Worm (Caenorhabditis elegans): ENCODE results near the gene rmd-3.

The rmd-3 gene

ce11 chrII:11312223-11312622, 27.2 kb downstream of the rmd-3 start, which contains the start of gene T24F1.7:
T24F1.7 (plus strand) TSS chrII:11312523.
- TF ChIP-seq mdl-1 (tag; optimal IDR thresholded peaks at IDR 0.05) (no peak), skn-1 (tag; optimal IDR thresholded peaks at IDR 0.05) (no peak), daf-12 (tag; optimal IDR thresholded peaks at IDR 0.05) (no peak), nhr-23 (tag; optimal IDR thresholded peaks at IDR 0.05) (no peak), nhr-25 (tag; optimal IDR thresholded peaks at IDR 0.05) (no peak), elt-1 (tag; optimal IDR thresholded peaks at IDR 0.05) (no peak), unc-62 (GFP tag; optimal IDR thresholded peaks at IDR 0.05) (no peak), pha-4 (tag; optimal IDR thresholded peaks at IDR 0.05) (no peak), mml-1 (tag; optimal IDR thresholded peaks at IDR 0.05) (no peak), tbx-2 (tag; optimal IDR thresholded peaks at IDR 0.05) (no peak)

- TF ChIP-seq jun-1 (tag; optimal IDR thresholded peaks at IDR 0.05) = no peak
- TF ChIP-seq nhr-23 (tag; optimal IDR thresholded peaks at IDR 0.05) = no peak
- no peak for TF ChIP-seq nhr-25 (tag; optimal IDR thresholded peaks at IDR 0.05)
- TF ChIP-seq lin-39 (tag; optimal IDR thresholded peaks at IDR 0.05) = no peak
Observed at ce11 chrII:11307953-11308352, 31.5 kb downstream of the rmd-3 start.

- peak; percentile 56 for TF ChIP-seq nfya-1 (tag; optimal IDR thresholded peaks at IDR 0.05; ENCODE audit: insufficient read depth)
- TF ChIP-seq ceh-82 (tag; optimal IDR thresholded peaks at IDR 0.05) = no peak
- TF ChIP-seq nhr-23 (tag; optimal IDR thresholded peaks at IDR 0.05) = peak; percentile 26
- TF ChIP-seq nhr-25 (tag; optimal IDR thresholded peaks at IDR 0.05) = peak; percentile 79
- TF ChIP-seq tbx-2 (tag; optimal IDR thresholded peaks at IDR 0.05) = no peak
- TF ChIP-seq lin-39 (tag; optimal IDR thresholded peaks at IDR 0.05) = no peak
- TF ChIP-seq skn-1 (tag; optimal IDR thresholded peaks at IDR 0.05) = no peak
Observed at ce11 chrII:11307332-11307731, 32.1 kb downstream of the rmd-3 start.

- TF ChIP-seq elt-2 (tag; optimal IDR thresholded peaks at IDR 0.05) = peak; percentile 15
- no peak for TF ChIP-seq mdl-1 (tag; optimal IDR thresholded peaks at IDR 0.05)
- no peak for TF ChIP-seq pqm-1 (tag; optimal IDR thresholded peaks at IDR 0.05)
- peak; percentile 44 for TF ChIP-seq lin-39 (tag; optimal IDR thresholded peaks at IDR 0.05)
- TF ChIP-seq snpc-4 (tag; optimal IDR thresholded peaks at IDR 0.05) = peak; percentile 34
- TF ChIP-seq eor-1 (tag; optimal IDR thresholded peaks at IDR 0.05) = no peak
- TF ChIP-seq daf-12 (tag; optimal IDR thresholded peaks at IDR 0.05) = no peak
- TF ChIP-seq nfya-1 (tag; optimal IDR thresholded peaks at IDR 0.05; ENCODE audit: insufficient read depth) = peak; percentile 55
- TF ChIP-seq ztf-11 (tag; optimal IDR thresholded peaks at IDR 0.05) = no peak
- peak; percentile 29 for TF ChIP-seq hmg-11 (tag; optimal IDR thresholded peaks at IDR 0.05)
- TF ChIP-seq nhr-77 (tag; optimal IDR thresholded peaks at IDR 0.05) = no peak
- no peak for TF ChIP-seq unc-39 (tag; optimal IDR thresholded peaks at IDR 0.05)
- peak; percentile 15 for TF ChIP-seq nhr-43 (tag; optimal IDR thresholded peaks at IDR 0.05; ENCODE audit: poor library complexity, severe bottlenecking)
- no peak for TF ChIP-seq ama-1 (optimal IDR thresholded peaks at IDR 0.05)
- TF ChIP-seq nhr-11 (tag; optimal IDR thresholded peaks at IDR 0.05) = no peak
- no peak for TF ChIP-seq ztf-4 (tag; optimal IDR thresholded peaks at IDR 0.05)
- TF ChIP-seq ceh-9 (tag; optimal IDR thresholded peaks at IDR 0.05) = no peak
- peak; percentile 76 for TF ChIP-seq pha-4 (tag; optimal IDR thresholded peaks at IDR 0.05)
Observed at ce11 chrII:11305627-11306449, 33.6 kb downstream of the rmd-3 start, which contains the start of gene rsf-1. rsf-1 (plus strand) TSS chrII:11306399.

ce11 chrII:11302591-11302990, 36.8 kb downstream of the rmd-3 start, which contains the start of gene samp-1:
samp-1 (plus strand) TSS chrII:11302891.
- TF ChIP-seq pqm-1 (tag; optimal IDR thresholded peaks at IDR 0.05) (no peak), ceh-16 (tag; optimal IDR thresholded peaks at IDR 0.05) (no peak), fkh-10 (GFP tag; optimal IDR thresholded peaks at IDR 0.05) (no peak), eor-1 (tag; optimal IDR thresholded peaks at IDR 0.05) (no peak), ztf-4 (tag; optimal IDR thresholded peaks at IDR 0.05) (no peak), mml-1 (tag; optimal IDR thresholded peaks at IDR 0.05) (no peak), nhr-23 (tag; optimal IDR thresholded peaks at IDR 0.05) (no peak)

ce11 chrII:11301059-11301458, 38.3 kb downstream of the rmd-3 start, which contains the start of gene raga-1:
raga-1 (plus strand) TSS chrII:11301359.
- TF ChIP-seq zag-1 (tag; optimal IDR thresholded peaks at IDR 0.05) (no peak), nhr-237 (tag; optimal IDR thresholded peaks at IDR 0.05) (no peak), jun-1 (tag; optimal IDR thresholded peaks at IDR 0.05) (no peak)

All from whole organism, L3 larva.